Fruit fly (Drosophila melanogaster): Measurements from ENCODE around the gene PEK.

PEK gene

DNA sequence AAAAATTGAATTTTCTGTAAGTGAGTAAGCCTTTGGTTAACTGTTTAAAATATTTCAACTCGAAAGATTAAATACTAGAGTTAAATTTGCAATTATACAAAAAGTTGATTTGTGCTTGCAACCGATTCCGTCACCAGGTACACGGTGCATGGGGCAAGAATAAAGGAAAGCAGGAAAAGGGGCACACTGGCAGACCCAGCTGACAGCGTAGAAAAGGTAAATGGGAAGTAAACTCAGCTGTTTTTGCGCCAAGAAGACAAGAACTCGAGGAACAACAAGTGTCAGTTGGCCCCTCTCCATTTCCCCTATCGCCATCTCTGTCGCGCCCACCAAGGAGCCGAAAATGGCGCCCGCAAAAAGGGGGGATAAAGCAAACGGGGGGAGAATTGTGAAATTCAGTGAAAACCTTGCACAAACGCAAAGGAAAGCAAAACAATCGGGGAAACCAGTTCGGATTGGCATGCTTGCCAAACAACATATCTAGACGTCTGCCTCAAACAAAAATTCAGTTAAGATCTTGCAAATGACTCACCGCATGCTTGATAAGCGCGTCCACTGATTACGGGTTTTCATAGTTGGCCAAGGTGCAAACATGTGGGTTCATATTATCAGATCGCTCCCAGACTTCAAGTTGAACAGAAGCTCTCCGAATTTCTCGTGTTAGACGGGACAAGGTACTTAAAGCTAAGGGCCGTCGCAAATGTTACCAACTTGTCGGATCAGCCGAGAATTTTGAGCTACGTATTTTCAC, 1.2 kb downstream of the PEK start:
- no peak for TF ChIP-seq h (optimal IDR thresholded peaks at IDR 0.05)
- no peak for TF ChIP-seq ttk (optimal IDR thresholded peaks at IDR 0.05)
- TF ChIP-seq Myc (optimal IDR thresholded peaks at IDR 0.05): no peak
- TF ChIP-seq psq (optimal IDR thresholded peaks at IDR 0.05): no peak
- no peak for TF ChIP-seq Sin3A (optimal IDR thresholded peaks at IDR 0.05)
- TF ChIP-seq insv (optimal IDR thresholded peaks at IDR 0.05): no peak

DNA sequence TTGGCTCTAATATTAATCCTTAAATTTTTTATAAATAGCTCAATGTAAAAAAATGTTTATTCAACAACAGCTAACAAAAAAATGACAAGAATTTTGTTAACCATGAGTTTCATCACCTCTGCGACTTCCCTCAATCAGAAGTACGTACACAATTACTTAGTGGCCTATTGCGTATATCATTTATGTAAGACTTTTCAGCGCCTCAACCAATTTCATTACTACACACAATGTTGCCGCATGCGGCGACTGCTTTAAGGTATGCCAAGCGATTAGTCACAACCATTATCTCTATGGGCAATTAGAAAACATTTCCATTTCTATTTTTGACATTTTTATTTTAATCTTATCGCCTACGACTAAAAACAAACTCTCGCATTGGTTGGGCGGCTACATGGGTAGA, 5.9 kb downstream of the PEK start:
- TF ChIP-seq psq (optimal IDR thresholded peaks at IDR 0.05) (no peak), Sin3A (optimal IDR thresholded peaks at IDR 0.05) (no peak), Myc (optimal IDR thresholded peaks at IDR 0.05) (no peak), h (optimal IDR thresholded peaks at IDR 0.05) (no peak), ttk (optimal IDR thresholded peaks at IDR 0.05) (no peak), insv (optimal IDR thresholded peaks at IDR 0.05) (no peak)

dm6 chr3R:5454334-5454733, 10.2 kb downstream of the PEK start:
- TF ChIP-seq psq (optimal IDR thresholded peaks at IDR 0.05) (no peak), Myc (optimal IDR thresholded peaks at IDR 0.05) (no peak), ttk (optimal IDR thresholded peaks at IDR 0.05) (no peak), h (optimal IDR thresholded peaks at IDR 0.05) (no peak), insv (optimal IDR thresholded peaks at IDR 0.05) (no peak), Sin3A (optimal IDR thresholded peaks at IDR 0.05) (no peak)

dm6 chr3R:5438750-5439149, 25.8 kb downstream of the PEK start:
- no peak for TF ChIP-seq Sin3A (optimal IDR thresholded peaks at IDR 0.05)
- TF ChIP-seq psq (optimal IDR thresholded peaks at IDR 0.05): no peak
- no peak for TF ChIP-seq Myc (optimal IDR thresholded peaks at IDR 0.05)
- no peak for TF ChIP-seq insv (optimal IDR thresholded peaks at IDR 0.05)
- no peak for TF ChIP-seq ttk (optimal IDR thresholded peaks at IDR 0.05)
- TF ChIP-seq h (optimal IDR thresholded peaks at IDR 0.05): no peak

- TF ChIP-seq Sin3A (optimal IDR thresholded peaks at IDR 0.05) (no peak), insv (optimal IDR thresholded peaks at IDR 0.05) (no peak), Myc (optimal IDR thresholded peaks at IDR 0.05) (no peak), ttk (optimal IDR thresholded peaks at IDR 0.05) (no peak), h (optimal IDR thresholded peaks at IDR 0.05) (no peak), psq (optimal IDR thresholded peaks at IDR 0.05) (no peak)
Measured at dm6 chr3R:5429786-5430185, 34.8 kb downstream of the PEK start.

- no peak for TF ChIP-seq ttk (optimal IDR thresholded peaks at IDR 0.05)
- no peak for TF ChIP-seq psq (optimal IDR thresholded peaks at IDR 0.05)
- no peak for TF ChIP-seq insv (optimal IDR thresholded peaks at IDR 0.05)
- no peak for TF ChIP-seq h (optimal IDR thresholded peaks at IDR 0.05)
- no peak for TF ChIP-seq Sin3A (optimal IDR thresholded peaks at IDR 0.05)
- no peak for TF ChIP-seq Myc (optimal IDR thresholded peaks at IDR 0.05)
Measured at dm6 chr3R:5427157-5427556, 37.4 kb downstream of the PEK start, which contains the start of gene CG12147. TSS of gene CG12147 (minus strand) at chr3R:5427257.

DNA sequence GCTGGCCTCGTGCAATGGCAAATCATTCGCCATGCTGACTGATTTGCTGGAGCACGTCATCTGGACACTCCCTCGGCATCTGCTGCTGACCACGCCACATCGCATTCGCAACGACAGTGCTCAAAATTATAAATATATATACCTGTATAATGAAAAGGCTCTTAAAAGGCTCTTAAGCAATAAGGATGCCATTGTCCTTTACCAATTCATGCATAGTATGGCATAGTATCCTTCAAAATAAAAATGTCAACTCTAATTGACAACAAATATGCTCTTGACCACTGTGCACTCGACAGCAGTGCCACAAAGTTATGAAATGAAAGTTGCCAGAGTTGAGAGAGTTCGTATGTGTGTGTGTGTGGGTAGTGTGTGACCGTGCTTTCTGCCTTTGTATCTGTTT, 42.4 kb downstream of the PEK start:
- TF ChIP-seq insv (optimal IDR thresholded peaks at IDR 0.05): no peak
- no peak for TF ChIP-seq h (optimal IDR thresholded peaks at IDR 0.05)
- no peak for TF ChIP-seq Myc (optimal IDR thresholded peaks at IDR 0.05)
- TF ChIP-seq Sin3A (optimal IDR thresholded peaks at IDR 0.05): no peak
- TF ChIP-seq ttk (optimal IDR thresholded peaks at IDR 0.05): no peak
- no peak for TF ChIP-seq psq (optimal IDR thresholded peaks at IDR 0.05)

dm6 chr3R:5420454-5420853, 44.1 kb downstream of the PEK start:
- TF ChIP-seq Myc (optimal IDR thresholded peaks at IDR 0.05) (no peak), Sin3A (optimal IDR thresholded peaks at IDR 0.05) (no peak), h (optimal IDR thresholded peaks at IDR 0.05) (no peak), psq (optimal IDR thresholded peaks at IDR 0.05) (no peak), ttk (optimal IDR thresholded peaks at IDR 0.05) (no peak), insv (optimal IDR thresholded peaks at IDR 0.05) (no peak)

dm6 chr3R:5414147-5414748, 50.3 kb downstream of the PEK start, which contains the start of gene CG14669:
TSS of gene CG14669 (plus strand) at chr3R:5414527.
- TF ChIP-seq h (optimal IDR thresholded peaks at IDR 0.05) (no peak), ttk (optimal IDR thresholded peaks at IDR 0.05) (no peak), Sin3A (optimal IDR thresholded peaks at IDR 0.05) (no peak), insv (optimal IDR thresholded peaks at IDR 0.05) (no peak), Myc (optimal IDR thresholded peaks at IDR 0.05) (no peak), psq (optimal IDR thresholded peaks at IDR 0.05) (no peak)

- no peak for TF ChIP-seq insv (optimal IDR thresholded peaks at IDR 0.05)
- no peak for TF ChIP-seq h (optimal IDR thresholded peaks at IDR 0.05)
- TF ChIP-seq ttk (optimal IDR thresholded peaks at IDR 0.05): no peak
- no peak for TF ChIP-seq Myc (optimal IDR thresholded peaks at IDR 0.05)
- no peak for TF ChIP-seq psq (optimal IDR thresholded peaks at IDR 0.05)
- no peak for TF ChIP-seq Sin3A (optimal IDR thresholded peaks at IDR 0.05)
Measured at dm6 chr3R:5412987-5413386, 51.6 kb downstream of the PEK start.

- TF ChIP-seq insv (optimal IDR thresholded peaks at IDR 0.05) (no peak), Myc (optimal IDR thresholded peaks at IDR 0.05) (no peak), psq (optimal IDR thresholded peaks at IDR 0.05) (no peak), h (optimal IDR thresholded peaks at IDR 0.05) (no peak), ttk (optimal IDR thresholded peaks at IDR 0.05) (no peak), Sin3A (optimal IDR thresholded peaks at IDR 0.05) (no peak)
Measured at dm6 chr3R:5412306-5412705, 52.2 kb downstream of the PEK start, which contains the start of gene Orco. TSS of gene Orco (minus strand) at chr3R:5412406.

Measured in Kc167 (cell line).